Worm (Caenorhabditis elegans) whole organism, late embryonic: ENCODE measurements around the gene far-4.

ENCODE experiments used
- ahr-1 ChIP-seq: sonication (generic microtip); optimal IDR thresholded peaks from 2 replicates; lab custom pipeline; 2016; ENCODE audit warnings: missing genetic modification characterization, missing compliant biosample characterization
- ceh-18 ChIP-seq: sonication (generic microtip); optimal IDR thresholded peaks from 2 replicates; lab custom pipeline; 2016; ENCODE audit warnings: missing genetic modification characterization, missing compliant biosample characterization
- nhr-11 ChIP-seq: fragments of 150-350 bp; optimal IDR thresholded peaks from 2 replicates; lab custom pipeline; 2014; ENCODE audit warnings: missing biosample characterization, missing genetic modification characterization
- odd-2 ChIP-seq: sonication (generic microtip); optimal IDR thresholded peaks from 2 replicates; lab custom pipeline; 2017; ENCODE audit warnings: antibody characterized with exemption, mild to moderate bottlenecking, missing genetic modification characterization, missing compliant biosample characterization
- pha-2 ChIP-seq: sonication (generic microtip); optimal IDR thresholded peaks from 2 replicates; lab custom pipeline; 2017; ENCODE audit warnings: mild to moderate bottlenecking, missing genetic modification characterization, missing compliant biosample characterization
- pha-4 ChIP-seq: fragments of 150-350 bp; optimal IDR thresholded peaks from 2 replicates; lab custom pipeline; 2018; ENCODE audit warnings: missing biosample characterization, missing genetic modification reagents, missing genetic modification characterization
- sox-4 ChIP-seq: sonication (generic microtip); optimal IDR thresholded peaks from 2 replicates; lab custom pipeline; 2017; ENCODE audit warnings: mild to moderate bottlenecking, missing genetic modification characterization, inconsistent platforms, missing compliant biosample characterization
- tbx-7 ChIP-seq: sonication (generic microtip); optimal IDR thresholded peaks from 2 replicates; lab custom pipeline; 2016; ENCODE audit warnings: missing genotype, missing genetic modification characterization, missing compliant biosample characterization

DNA sequence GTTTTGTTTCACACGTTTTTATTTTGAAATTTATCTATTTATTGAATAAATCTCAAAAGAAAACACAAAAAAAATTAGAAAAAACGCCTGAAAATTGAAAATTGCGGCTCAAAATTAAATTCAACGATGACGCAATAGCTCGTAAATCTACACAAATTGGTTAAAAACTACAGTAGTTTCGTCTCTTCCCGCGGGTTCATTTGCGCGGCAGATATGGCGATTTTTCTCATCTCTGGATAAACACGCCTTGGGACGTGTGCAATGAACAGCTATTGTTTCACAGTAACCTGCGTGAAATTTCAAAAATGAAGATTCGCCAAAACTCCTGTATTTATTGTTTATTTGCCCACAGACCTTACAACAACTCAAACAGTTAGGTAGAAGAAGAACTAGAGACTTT lies 9.8 kb upstream of the far-4 start:
- TF ChIP-seq ceh-18 (tag; lab: Kevin White, UChicago) = no peak
- TF ChIP-seq pha-2 (tag; lab: Kevin White, UChicago) = no peak
- TF ChIP-seq pha-4 (tag; lab: Kevin White, UChicago) = no peak
- TF ChIP-seq sox-4 = no peak
- no peak for TF ChIP-seq tbx-7 (tag; lab: Kevin White, UChicago)
- TF ChIP-seq ahr-1 = no peak
- no peak for TF ChIP-seq odd-2 (tag; lab: Kevin White, UChicago)
- TF ChIP-seq nhr-11 = no peak
